Fruit fly (Drosophila melanogaster) whole organism, embryonic: ENCODE data around the gene fkh.

Experiments
- Atf-2 ChIP-seq: fragments of 200-800 bp; sonication (Bioruptor generic); optimal IDR thresholded peaks from 2 replicates; lab custom pipeline; 2016; ENCODE audit warnings: missing biosample characterization, missing genetic modification characterization
- CG11247 ChIP-seq: fragments of 200-800 bp; sonication (Bioruptor generic); IDR thresholded peaks from 2 replicates; pipeline ENCODE4 v1.3.6; 2022; ENCODE audit warnings: missing biosample characterization, missing genetic modification characterization
- CG11695 ChIP-seq: fragments of 200-800 bp; sonication (Bioruptor generic); IDR thresholded peaks from 3 replicates; pipeline ENCODE4 v1.3.6; 2022; ENCODE audit warnings: missing biosample characterization, missing genetic modification characterization
- CG13894 ChIP-seq: fragments of 200-800 bp; sonication (Bioruptor generic); optimal IDR thresholded peaks from 3 replicates; lab custom pipeline; 2018; ENCODE audit warnings: missing biosample characterization, mild to moderate bottlenecking, missing genetic modification characterization, moderate library complexity
- CG1529 ChIP-seq: fragments of 200-800 bp; sonication (Bioruptor generic); optimal IDR thresholded peaks from 3 replicates; lab custom pipeline; 2018; ENCODE audit warnings: missing biosample characterization, missing genetic modification characterization
- CG17568 ChIP-seq: fragments of 200-800 bp; sonication (Bioruptor generic); optimal IDR thresholded peaks from 2 replicates; lab custom pipeline; 2018; ENCODE audit warnings: missing biosample characterization, mild to moderate bottlenecking, missing genetic modification characterization, moderate library complexity
- CG1832 ChIP-seq: fragments of 200-800 bp; sonication (Bioruptor generic); optimal IDR thresholded peaks from 2 replicates; lab custom pipeline; 2017; ENCODE audit warnings: missing biosample characterization, mild to moderate bottlenecking, missing genetic modification characterization, inconsistent platforms
- CG2116 ChIP-seq: fragments of 200-800 bp; sonication (Bioruptor generic); optimal IDR thresholded peaks from 3 replicates; lab custom pipeline; 2018; ENCODE audit warnings: missing biosample characterization, mild to moderate bottlenecking, missing genetic modification characterization
- CG2199 ChIP-seq: fragments of 200-800 bp; sonication (Bioruptor generic); IDR thresholded peaks from 3 replicates; pipeline ENCODE4 v1.3.6; 2022; ENCODE audit warnings: missing biosample characterization, missing genetic modification characterization
- CG2202 ChIP-seq: fragments of 200-800 bp; sonication (Bioruptor generic); optimal IDR thresholded peaks from 2 replicates; lab custom pipeline; 2018; ENCODE audit warnings: missing biosample characterization, mild to moderate bottlenecking, missing genetic modification characterization
- CG2712 ChIP-seq: fragments of 200-800 bp; optimal IDR thresholded peaks from 3 replicates; lab custom pipeline; 2019; ENCODE audit warnings: missing biosample characterization, mild to moderate bottlenecking, missing genetic modification characterization, moderate library complexity
- CG8478 ChIP-seq: fragments of >200 bp; optimal IDR thresholded peaks from 2 replicates; lab custom pipeline; 2018
- CG8765 ChIP-seq: fragments of 200-800 bp; sonication (Bioruptor generic); IDR thresholded peaks from 2 replicates; pipeline ENCODE4 v1.3.6; 2022; ENCODE audit warnings: missing biosample characterization, missing genetic modification characterization
- CG9797 ChIP-seq: fragments of 200-800 bp; sonication (Bioruptor generic); optimal IDR thresholded peaks from 3 replicates; lab custom pipeline; 2018; ENCODE audit warnings: missing biosample characterization, mild to moderate bottlenecking, missing genetic modification characterization
- D ChIP-seq, 2 experiments: fragments of 200-800 bp in 1 of 2; fragments of >200 bp in 1 of 2; sonication (Bioruptor generic) in 1 of 2; optimal IDR thresholded peaks; 2 replicates in 1 of 2; 3 replicates in 1 of 2; lab custom pipeline; 2017; ENCODE audit warnings: mild to moderate bottlenecking in 1 of 2, missing biosample characterization in 1 of 2, missing genetic modification characterization in 1 of 2, missing genetic modification reagents in 1 of 2
- D19B ChIP-seq: fragments of 200-800 bp; sonication (Bioruptor generic); optimal IDR thresholded peaks from 2 replicates; lab custom pipeline; 2017; ENCODE audit warnings: missing biosample characterization, mild to moderate bottlenecking, missing genetic modification characterization
- E2f1 ChIP-seq: fragments of 200-800 bp; sonication (Bioruptor generic); IDR thresholded peaks from 2 replicates; pipeline ENCODE4 v1.3.6; 2022; ENCODE audit warnings: missing biosample characterization, missing genetic modification characterization
- Ets97D ChIP-seq: fragments of 200-800 bp; sonication (Bioruptor generic); optimal IDR thresholded peaks from 3 replicates; lab custom pipeline; 2016; ENCODE audit warnings: missing biosample characterization, missing genetic modification characterization
- Gsc ChIP-seq: fragments of 200-800 bp; sonication (Bioruptor generic); IDR thresholded peaks from 2 replicates; pipeline ENCODE4 v1.3.6; 2022; ENCODE audit warnings: missing biosample characterization, missing genetic modification characterization
- H2.0 ChIP-seq: fragments of 200-800 bp; sonication (Bioruptor generic); IDR thresholded peaks from 2 replicates; pipeline ENCODE4 v1.3.6; 2022; ENCODE audit warnings: missing biosample characterization, missing genetic modification characterization
- Hr51 ChIP-seq, 2 experiments: fragments of 200-800 bp; sonication (Bioruptor generic); optimal IDR thresholded peaks; 2 replicates in 1 of 2; 3 replicates in 1 of 2; lab custom pipeline; 2016 to 2018; ENCODE audit warnings: missing biosample characterization in 2 of 2, missing genetic modification characterization in 2 of 2, mild to moderate bottlenecking in 1 of 2, moderate library complexity in 1 of 2
- Jarid2 ChIP-seq: fragments of 200-800 bp; sonication (Bioruptor generic); optimal IDR thresholded peaks from 3 replicates; lab custom pipeline; 2017; ENCODE audit warnings: mild to moderate bottlenecking, missing biosample characterization, missing genetic modification reagents, missing genetic modification characterization
- MBD-R2 ChIP-seq: fragments of 200-800 bp; sonication (Bioruptor generic); IDR thresholded peaks from 2 replicates; pipeline ENCODE4 v1.3.6; 2022; ENCODE audit warnings: missing biosample characterization, missing genetic modification characterization
- NC2α ChIP-seq: fragments of 200-800 bp; sonication (Bioruptor generic); optimal IDR thresholded peaks from 2 replicates; lab custom pipeline; 2016; ENCODE audit warnings: missing biosample characterization, missing genetic modification characterization
- Nf-YA ChIP-seq: fragments of 200-800 bp; sonication (Bioruptor generic); IDR thresholded peaks from 2 replicates; pipeline ENCODE4 v1.3.6; 2022; ENCODE audit warnings: missing biosample characterization, missing genetic modification characterization
- NfI ChIP-seq: fragments of 200-800 bp; sonication (Bioruptor generic); optimal IDR thresholded peaks from 3 replicates; lab custom pipeline; 2018; ENCODE audit warnings: missing biosample characterization, mild to moderate bottlenecking, missing genetic modification characterization, moderate library complexity
- Ravus ChIP-seq: fragments of 200-800 bp; sonication (Bioruptor generic); IDR thresholded peaks from 2 replicates; pipeline ENCODE4 v1.3.6; 2022; ENCODE audit warnings: missing biosample characterization, missing genetic modification characterization
- Scr ChIP-seq: fragments of 200-800 bp; sonication (Bioruptor generic); IDR thresholded peaks from 2 replicates; pipeline ENCODE4 v1.3.6; 2022; ENCODE audit warnings: missing biosample characterization, missing genetic modification characterization; ENCODE audit not compliant: partially characterized antibody
- Sry-δ ChIP-seq: fragments of 200-800 bp; sonication (Bioruptor generic); optimal IDR thresholded peaks from 2 replicates; lab custom pipeline; 2016; ENCODE audit warnings: missing biosample characterization, missing genetic modification characterization
- Trl ChIP-seq, 3 experiments: fragments of >200 bp in 2 of 3; fragments of 200-800 bp in 1 of 3; sonication (Bioruptor generic) in 1 of 3; optimal IDR thresholded peaks; 2 replicates in 1 of 3; 3 replicates in 2 of 3; lab custom pipeline; 2016 to 2017; ENCODE audit warnings: missing biosample characterization in 1 of 3, missing genetic modification characterization in 1 of 3
- Xbp1 ChIP-seq: fragments of 200-800 bp; sonication (Bioruptor generic); optimal IDR thresholded peaks from 3 replicates; lab custom pipeline; 2016; ENCODE audit warnings: missing biosample characterization, mild to moderate bottlenecking, missing genetic modification characterization
- ab ChIP-seq: fragments of 200-800 bp; sonication (Bioruptor generic); optimal IDR thresholded peaks from 2 replicates; lab custom pipeline; 2016; ENCODE audit warnings: missing biosample characterization, missing genetic modification characterization
- bbx ChIP-seq: fragments of 200-800 bp; sonication (Bioruptor generic); IDR thresholded peaks from 2 replicates; pipeline ENCODE4 v1.3.6; 2022; ENCODE audit warnings: missing biosample characterization, missing genetic modification characterization; ENCODE audit not compliant: partially characterized antibody
- ci ChIP-seq: fragments of 200-800 bp; sonication (Bioruptor generic); IDR thresholded peaks from 3 replicates; pipeline ENCODE4 v1.3.6; 2022; ENCODE audit warnings: missing biosample characterization, missing genetic modification characterization
- dimm ChIP-seq: fragments of 200-800 bp; sonication (Bioruptor generic); IDR thresholded peaks from 2 replicates; pipeline ENCODE4 v1.3.6; 2022; ENCODE audit warnings: missing biosample characterization, missing genetic modification characterization
- fd96Cb ChIP-seq: fragments of 200-800 bp; sonication (Bioruptor generic); optimal IDR thresholded peaks from 2 replicates; lab custom pipeline; 2018; ENCODE audit warnings: missing biosample characterization, mild to moderate bottlenecking, missing genetic modification characterization, moderate library complexity
- hkb ChIP-seq, 2 experiments: fragments of 200-800 bp in 1 of 2; fragments of >200 bp in 1 of 2; sonication (Bioruptor generic) in 1 of 2; IDR thresholded peaks in 1 of 2; optimal IDR thresholded peaks in 1 of 2; 2 replicates each; pipeline versions ENCODE4 v1.3.6 to Lab custom; 2017 to 2022; ENCODE audit warnings: missing biosample characterization in 1 of 2, missing genetic modification characterization in 1 of 2
- jigr1 ChIP-seq: fragments of 200-800 bp; sonication (Bioruptor generic); IDR thresholded peaks from 3 replicates; pipeline ENCODE4 v1.3.6; 2022; ENCODE audit warnings: missing biosample characterization, missing genetic modification characterization
- jing ChIP-seq: fragments of 200-800 bp; sonication (Bioruptor generic); optimal IDR thresholded peaks from 2 replicates; lab custom pipeline; 2018; ENCODE audit warnings: missing biosample characterization, mild to moderate bottlenecking, missing genetic modification characterization
- klu ChIP-seq: fragments of 200-800 bp; sonication (Bioruptor generic); IDR thresholded peaks from 2 replicates; pipeline ENCODE4 v1.3.6; 2022; ENCODE audit warnings: missing biosample characterization, missing genetic modification characterization
- lmd ChIP-seq: fragments of 200-800 bp; sonication (Bioruptor generic); IDR thresholded peaks from 2 replicates; pipeline ENCODE4 v1.3.6; 2022; ENCODE audit warnings: missing biosample characterization, missing genetic modification characterization
- nmo ChIP-seq: fragments of 200-800 bp; sonication (Bioruptor generic); optimal IDR thresholded peaks from 2 replicates; lab custom pipeline; 2018; ENCODE audit warnings: missing biosample characterization, mild to moderate bottlenecking, missing genetic modification characterization, moderate library complexity
- onecut ChIP-seq: fragments of 200-800 bp; sonication (Bioruptor generic); IDR thresholded peaks from 2 replicates; pipeline ENCODE4 v1.3.6; 2022; ENCODE audit warnings: missing biosample characterization, missing genetic modification characterization
- pfk ChIP-seq: fragments of 200-800 bp; sonication (Bioruptor generic); optimal IDR thresholded peaks from 2 replicates; lab custom pipeline; 2018; ENCODE audit warnings: missing biosample characterization, mild to moderate bottlenecking, missing genetic modification characterization, moderate library complexity
- pzg ChIP-seq: fragments of 200-800 bp; sonication (Bioruptor generic); optimal IDR thresholded peaks from 3 replicates; lab custom pipeline; 2018; ENCODE audit warnings: missing biosample characterization, mild to moderate bottlenecking, missing genetic modification characterization, moderate library complexity
- salm ChIP-seq: fragments of 200-800 bp; sonication (Bioruptor generic); optimal IDR thresholded peaks from 2 replicates; lab custom pipeline; 2018; ENCODE audit warnings: missing biosample characterization, mild to moderate bottlenecking, missing genetic modification characterization
- slp2 ChIP-seq: fragments of 200-800 bp; sonication (Bioruptor generic); optimal IDR thresholded peaks from 2 replicates; lab custom pipeline; 2016; ENCODE audit warnings: missing biosample characterization, missing genetic modification characterization
- trem ChIP-seq: fragments of 200-800 bp; optimal IDR thresholded peaks from 3 replicates; lab custom pipeline; 2019; ENCODE audit warnings: missing biosample characterization, mild to moderate bottlenecking, missing genetic modification characterization, moderate library complexity
- unc-4 ChIP-seq: fragments of 200-800 bp; sonication (Bioruptor generic); IDR thresholded peaks from 2 replicates; pipeline ENCODE4 v1.3.6; 2022; ENCODE audit warnings: missing biosample characterization, missing genetic modification characterization; ENCODE audit not compliant: partially characterized antibody

fkh gene

dm6 chr3R:28547129-28547753, 37.8 kb downstream of the fkh start (continued):
- TF ChIP-seq hkb (optimal IDR thresholded peaks at IDR 0.05; lab: Kevin White, UChicago), result peak; percentile 99
- TF ChIP-seq hkb (GFP tag; IDR thresholded peaks at IDR 0.05; lab: Robert Waterston, UW), result no peak
- no peak for TF ChIP-seq fd96Cb (tag; lab: Kevin White, UChicago)
- no peak for TF ChIP-seq CG2202 (tag; lab: Kevin White, UChicago)
- no peak for TF ChIP-seq bbx
- no peak for TF ChIP-seq nmo
- no peak for TF ChIP-seq Ravus
- no peak for TF ChIP-seq CG13894
- TF ChIP-seq klu (GFP tag; lab: Robert Waterston, UW), result no peak
- TF ChIP-seq unc-4 (GFP tag; lab: Robert Waterston, UW), result no peak
- TF ChIP-seq D (optimal IDR thresholded peaks at IDR 0.05; lab: Kevin White, UChicago), result peak; percentile 88
- no peak for TF ChIP-seq D (GFP tag; optimal IDR thresholded peaks at IDR 0.05; lab: Kevin White, UChicago)
- no peak for TF ChIP-seq Atf-2
- TF ChIP-seq CG9797, result no peak
- no peak for TF ChIP-seq Hr51 (GFP tag; optimal IDR thresholded peaks at IDR 0.05; lab: Kevin White, UChicago)
- no peak for TF ChIP-seq pzg (GFP tag; lab: Kevin White, UChicago)
- peak; percentile 90 for TF ChIP-seq CG8478
- no peak for TF ChIP-seq slp2
- peak; percentile 28; the same call in 1 of the 2 replicates for TF ChIP-seq Scr
- no peak for TF ChIP-seq ab
- no peak; the same call in 1 of the 2 replicates for TF ChIP-seq MBD-R2 (GFP tag; lab: Robert Waterston, UW)
- no peak for TF ChIP-seq jing (GFP tag; lab: Kevin White, UChicago)
- TF ChIP-seq E2f1 (GFP tag; lab: Robert Waterston, UW), result no peak
- no peak for TF ChIP-seq CG2712
- TF ChIP-seq jigr1 (GFP tag; lab: Robert Waterston, UW), result no peak
- no peak for TF ChIP-seq Gsc
- no peak; the same call in 2 of the 3 replicates for TF ChIP-seq CG2199
- no peak for TF ChIP-seq Nf-YA
- no peak for TF ChIP-seq NC2α
- no peak for TF ChIP-seq D19B
- TF ChIP-seq CG1529, result no peak
- peak; percentile 43 to 61 for TF ChIP-seq Trl (optimal IDR thresholded peaks at IDR 0.05; lab: Kevin White, UChicago)
- TF ChIP-seq Trl (GFP tag; optimal IDR thresholded peaks at IDR 0.05; lab: Kevin White, UChicago), result no peak
- TF ChIP-seq Sry-δ (GFP tag; lab: Kevin White, UChicago), result no peak
- TF ChIP-seq salm, result no peak
- no peak for TF ChIP-seq CG11695
- TF ChIP-seq ci (GFP tag; lab: Robert Waterston, UW), result 0 out of 3 replicates have a peak, but pooled peaks have one; percentile 47
- no peak for TF ChIP-seq lmd (GFP tag; lab: Robert Waterston, UW)
- no peak for TF ChIP-seq Ets97D (GFP tag; lab: Kevin White, UChicago)
- TF ChIP-seq Jarid2, result no peak
- no peak for TF ChIP-seq trem (tag; lab: Kevin White, UChicago)
- no peak for TF ChIP-seq CG11247 (GFP tag; lab: Robert Waterston, UW)
- TF ChIP-seq pfk, result no peak
- TF ChIP-seq CG2116 (GFP tag; lab: Kevin White, UChicago), result no peak
- peak; percentile 45 for TF ChIP-seq onecut (GFP tag; lab: Robert Waterston, UW)
- TF ChIP-seq CG1832 (GFP tag; lab: Kevin White, UChicago), result peak; percentile 28
- no peak for TF ChIP-seq dimm
- no peak for TF ChIP-seq CG8765 (GFP tag; lab: Robert Waterston, UW)
- no peak for TF ChIP-seq Xbp1
- no peak for TF ChIP-seq CG17568 (GFP tag; lab: Kevin White, UChicago)
- no peak for TF ChIP-seq NfI
- no peak for TF ChIP-seq H2.0 (GFP tag; lab: Robert Waterston, UW)
